Fruit fly (Drosophila melanogaster): Measurements from ENCODE around the gene CG3397.
A peak's percentile ranks its signal among the peaks of the same experiment; 100 is the strongest.

The CG3397 gene

dm6 chr3R:12010202-12010824 lies 26.0 kb upstream of the CG3397 start, which contains the start of the genes KLHL18 and GCC185 (continued):
- TF ChIP-seq fu2 (GFP tag; optimal IDR thresholded peaks at IDR 0.05) (peak; percentile 31), gsb (GFP tag; IDR thresholded peaks at IDR 0.05) (no peak), danr (GFP tag; IDR thresholded peaks at IDR 0.05) (no peak), H15 (GFP tag; IDR thresholded peaks at IDR 0.05) (peak; percentile 55; the same call in 1 of the 3 replicates), Lim3 (GFP tag; IDR thresholded peaks at IDR 0.05) (no peak), lab (GFP tag; optimal IDR thresholded peaks at IDR 0.05) (peak; percentile 69), HmgZ (tag; optimal IDR thresholded peaks at IDR 0.05) (peak; percentile 65), vfl (GFP tag; optimal IDR thresholded peaks at IDR 0.05) (peak; percentile 63), CG7963 (GFP tag; IDR thresholded peaks at IDR 0.05; ENCODE audit: partially characterized antibody) (no peak), exex (tag; optimal IDR thresholded peaks at IDR 0.05) (no peak), ttk (GFP tag; IDR thresholded peaks at IDR 0.05) (no peak), CG13894 (tag; optimal IDR thresholded peaks at IDR 0.05) (no peak), Gsc (GFP tag; IDR thresholded peaks at IDR 0.05) (no peak), Hey (tag; optimal IDR thresholded peaks at IDR 0.05) (no peak), CG1832 (GFP tag; optimal IDR thresholded peaks at IDR 0.05) (no peak), CrebB (tag; optimal IDR thresholded peaks at IDR 0.05) (no peak), CG7745 (tag; optimal IDR thresholded peaks at IDR 0.05) (no peak), CkIIα-i1 (GFP tag; IDR thresholded peaks at IDR 0.05) (no peak), Poxn (GFP tag; IDR thresholded peaks at IDR 0.05) (peak; percentile 16; the same call in 1 of the 2 replicates), Awh (GFP tag; IDR thresholded peaks at IDR 0.05) (peak; percentile 29; the same call in 1 of the 2 replicates), CG13775 (GFP tag; optimal IDR thresholded peaks at IDR 0.05) (peak; percentile 81), Oli (tag; optimal IDR thresholded peaks at IDR 0.05) (peak; percentile 63), CG4854 (GFP tag; optimal IDR thresholded peaks at IDR 0.05) (peak; percentile 50), CG17361 (GFP tag; IDR thresholded peaks at IDR 0.05) (peak; percentile 92), unc-4 (GFP tag; IDR thresholded peaks at IDR 0.05; ENCODE audit: partially characterized antibody) (peak; percentile 72), ftz-f1 (GFP tag; optimal IDR thresholded peaks at IDR 0.05) (no peak), tap (tag; optimal IDR thresholded peaks at IDR 0.05) (no peak), Scr (GFP tag; IDR thresholded peaks at IDR 0.05; ENCODE audit: partially characterized antibody) (peak; percentile 89), CG33213 (GFP tag; optimal IDR thresholded peaks at IDR 0.05) (peak; percentile 23), Side (GFP tag; optimal IDR thresholded peaks at IDR 0.05) (peak; percentile 17), MBD-R2 (GFP tag; IDR thresholded peaks at IDR 0.05) (peak; percentile 82), CG18011 (GFP tag; optimal IDR thresholded peaks at IDR 0.05) (no peak), Atf-2 (GFP tag; optimal IDR thresholded peaks at IDR 0.05) (peak; percentile 51), inv (GFP tag; IDR thresholded peaks at IDR 0.05; ENCODE audit: partially characterized antibody) (peak; percentile 79), CG2712 (tag; optimal IDR thresholded peaks at IDR 0.05) (peak; percentile 85), p53 (GFP tag; optimal IDR thresholded peaks at IDR 0.05) (no peak), CG10209 (GFP tag; optimal IDR thresholded peaks at IDR 0.05) (no peak), tup (GFP tag; optimal IDR thresholded peaks at IDR 0.05) (no peak), HLH54F (GFP tag; optimal IDR thresholded peaks at IDR 0.05) (peak; percentile 79), HmgD (GFP tag; optimal IDR thresholded peaks at IDR 0.05) (peak; percentile 31), Pdp1 (GFP tag; optimal IDR thresholded peaks at IDR 0.05) (peak in 1 of 2 experiments; percentile 77), mam (GFP tag; optimal IDR thresholded peaks at IDR 0.05) (peak; percentile 85), dati (GFP tag; IDR thresholded peaks at IDR 0.05) (no peak), D19B (GFP tag; optimal IDR thresholded peaks at IDR 0.05) (peak; percentile 45), peb (GFP tag; IDR thresholded peaks at IDR 0.05) (peak; percentile 42; the same call in 1 of the 2 replicates), CG9797 (GFP tag; optimal IDR thresholded peaks at IDR 0.05) (peak; percentile 40), HLH4C (GFP tag; IDR thresholded peaks at IDR 0.05; ENCODE audit: partially characterized antibody) (peak; percentile 72), caup (GFP tag; optimal IDR thresholded peaks at IDR 0.05; ENCODE audit: severe bottlenecking) (no peak), ash1 (GFP tag; optimal IDR thresholded peaks at IDR 0.05) (no peak)
